Fruit fly (Drosophila melanogaster): ENCODE results near the gene CG7888.

CG7888 gene

DNA sequence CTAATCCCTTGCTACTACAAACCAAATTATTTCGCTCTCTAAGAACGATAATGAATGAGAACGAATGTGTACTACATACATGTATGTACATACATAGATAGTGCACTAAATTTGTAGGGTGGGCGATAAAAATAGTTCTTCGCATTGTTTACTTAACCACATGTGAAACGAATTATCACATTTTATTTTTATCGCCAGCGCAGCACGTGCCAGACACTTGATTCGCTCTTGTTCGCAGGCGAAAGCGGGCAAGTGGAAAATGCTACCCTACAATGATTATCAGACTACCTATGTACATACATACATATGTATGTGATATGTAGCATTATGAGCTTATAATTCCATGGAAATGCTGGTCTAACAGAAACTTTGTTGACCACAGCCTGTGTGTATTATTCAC is 32.0 kb downstream of the CG7888 start (continued):
- TF ChIP-seq CG17186 (GFP tag; optimal IDR thresholded peaks at IDR 0.05) (no peak), CG11456 (GFP tag; IDR thresholded peaks at IDR 0.05) (no peak), Dad (GFP tag; optimal IDR thresholded peaks at IDR 0.05) (no peak), sug (tag; optimal IDR thresholded peaks at IDR 0.05) (peak; percentile 92), shn (GFP tag; optimal IDR thresholded peaks at IDR 0.05) (no peak), CG9215 (GFP tag; IDR thresholded peaks at IDR 0.05) (no peak), CG6791 (GFP tag; IDR thresholded peaks at IDR 0.05; ENCODE audit: partially characterized antibody) (no peak), ATbp (GFP tag; optimal IDR thresholded peaks at IDR 0.05) (peak; percentile 12), CG15696 (tag; optimal IDR thresholded peaks at IDR 0.05) (no peak), CG6689 (GFP tag; IDR thresholded peaks at IDR 0.05) (peak; percentile 54; the same call in 1 of the 2 replicates), pum (GFP tag; optimal IDR thresholded peaks at IDR 0.05) (no peak), CG18476 (GFP tag; optimal IDR thresholded peaks at IDR 0.05) (no peak), Lpt (GFP tag; optimal IDR thresholded peaks at IDR 0.05) (no peak), nau (GFP tag; optimal IDR thresholded peaks at IDR 0.05) (no peak), crol (GFP tag; IDR thresholded peaks at IDR 0.05) (no peak), tap (tag; optimal IDR thresholded peaks at IDR 0.05) (no peak), CG17361 (GFP tag; IDR thresholded peaks at IDR 0.05) (no peak), BtbVII (GFP tag; optimal IDR thresholded peaks at IDR 0.05) (no peak), CG15514 (GFP tag; optimal IDR thresholded peaks at IDR 0.05) (peak; percentile 27), grau (tag; optimal IDR thresholded peaks at IDR 0.05) (peak; percentile 0), Dip3 (GFP tag; optimal IDR thresholded peaks at IDR 0.05) (no peak), CTCF (GFP tag; optimal IDR thresholded peaks at IDR 0.05) (no peak), Dp (GFP tag; optimal IDR thresholded peaks at IDR 0.05) (no peak), CG8924 (tag; optimal IDR thresholded peaks at IDR 0.05) (no peak), CG8478 (optimal IDR thresholded peaks at IDR 0.05) (no peak), nom (GFP tag; optimal IDR thresholded peaks at IDR 0.05) (no peak), tna (GFP tag; IDR thresholded peaks at IDR 0.05; ENCODE audit: partially characterized antibody) (no peak), Ets65A (GFP tag) (no peak), CG2875 (GFP tag; optimal IDR thresholded peaks at IDR 0.05) (no peak), Fer1 (GFP tag; optimal IDR thresholded peaks at IDR 0.05) (peak; percentile 43), en (GFP tag; optimal IDR thresholded peaks at IDR 0.05) (no peak), CG10654 (GFP tag; optimal IDR thresholded peaks at IDR 0.05) (no peak), CG10431 (GFP tag; optimal IDR thresholded peaks at IDR 0.05) (no peak), NK7.1 (GFP tag; optimal IDR thresholded peaks at IDR 0.05) (no peak), CG11504 (tag; optimal IDR thresholded peaks at IDR 0.05) (no peak), Hr51 (GFP tag; optimal IDR thresholded peaks at IDR 0.05) (no peak), CG2678 (tag; optimal IDR thresholded peaks at IDR 0.05) (peak; percentile 4), dysf (GFP tag; IDR thresholded peaks at IDR 0.05) (no peak), mld (GFP tag; IDR thresholded peaks at IDR 0.05; ENCODE audit: partially characterized antibody) (no peak), CG17328 (GFP tag; IDR thresholded peaks at IDR 0.05) (0 out of 2 replicates have a peak, but pooled peaks have one; percentile 11), kah (GFP tag; optimal IDR thresholded peaks at IDR 0.05) (peak; percentile 84), GATAe (GFP tag; conservative IDR thresholded peaks at IDR 0.05) (no peak), pzg (GFP tag; optimal IDR thresholded peaks at IDR 0.05) (no peak), CG1603 (tag; optimal IDR thresholded peaks at IDR 0.05) (peak; percentile 10), CG8388 (GFP tag; optimal IDR thresholded peaks at IDR 0.05) (no peak), gt (GFP tag; IDR thresholded peaks at IDR 0.05) (no peak), NFAT (GFP tag; IDR thresholded peaks at IDR 0.05) (no peak), Awh (GFP tag; IDR thresholded peaks at IDR 0.05) (no peak), fd3F (GFP tag; optimal IDR thresholded peaks at IDR 0.05) (peak; percentile 4), Dref (GFP tag; IDR thresholded peaks at IDR 0.05) (no peak), CG31388 (GFP tag; optimal IDR thresholded peaks at IDR 0.05) (no peak), CG12219 (GFP tag; optimal IDR thresholded peaks at IDR 0.05) (no peak)

Data from whole organism, embryonic.